Worm (Caenorhabditis elegans) whole organism, late embryonic: Measurements from ENCODE around the gene R01H2.8.

Experiments
- C08G9.2 ChIP-seq: sonication (generic microtip); optimal IDR thresholded peaks from 2 replicates; lab custom pipeline; 2016; ENCODE audit warnings: mild to moderate bottlenecking, missing genetic modification characterization, moderate library complexity, missing compliant biosample characterization
- F13H6.1 ChIP-seq: sonication (generic microtip); optimal IDR thresholded peaks from 2 replicates; lab custom pipeline; 2016; ENCODE audit warnings: missing genetic modification characterization, missing compliant biosample characterization
- K09A11.1 ChIP-seq: sonication (generic microtip); optimal IDR thresholded peaks from 2 replicates; lab custom pipeline; 2017; ENCODE audit warnings: antibody characterized with exemption, mild to moderate bottlenecking, missing genetic modification characterization, missing compliant biosample characterization; ENCODE audit not compliant: insufficient read depth
- T23F11.4 ChIP-seq: fragments of 200-800 bp; sonication (Bioruptor generic); optimal IDR thresholded peaks from 2 replicates; lab custom pipeline; 2018; ENCODE audit warnings: mild to moderate bottlenecking, missing genetic modification characterization, missing compliant biosample characterization
- ceh-14 ChIP-seq: sonication (generic microtip); optimal IDR thresholded peaks from 2 replicates; lab custom pipeline; 2016; ENCODE audit warnings: missing genotype, missing genetic modification characterization, missing compliant biosample characterization
- ceh-18 ChIP-seq: sonication (generic microtip); optimal IDR thresholded peaks from 2 replicates; lab custom pipeline; 2016; ENCODE audit warnings: missing genetic modification characterization, missing compliant biosample characterization
- ceh-19 ChIP-seq: fragments of 200-800 bp; sonication (Bioruptor generic); optimal IDR thresholded peaks from 2 replicates; lab custom pipeline; 2018; ENCODE audit warnings: mild to moderate bottlenecking, missing genetic modification characterization, missing compliant biosample characterization
- ceh-24 ChIP-seq: sonication (generic microtip); optimal IDR thresholded peaks from 2 replicates; lab custom pipeline; 2016; ENCODE audit warnings: mild to moderate bottlenecking, missing genetic modification characterization, missing compliant biosample characterization
- ceh-45 ChIP-seq: fragments of 200-800 bp; sonication (Bioruptor generic); IDR thresholded peaks from 2 replicates; pipeline ENCODE4 v1.3.6; 2022; ENCODE audit warnings: missing genetic modification reagents, missing genetic modification characterization, missing compliant biosample characterization
- ceh-48 ChIP-seq: sonication (generic microtip); optimal IDR thresholded peaks from 2 replicates; lab custom pipeline; 2016; ENCODE audit warnings: missing genetic modification characterization, inconsistent platforms, missing compliant biosample characterization
- ceh-9 ChIP-seq: sonication (generic microtip); optimal IDR thresholded peaks from 2 replicates; lab custom pipeline; 2016; ENCODE audit warnings: mild to moderate bottlenecking, missing genetic modification characterization, inconsistent platforms, missing compliant biosample characterization
- che-1 ChIP-seq: sonication (generic microtip); optimal IDR thresholded peaks from 2 replicates; lab custom pipeline; 2016; ENCODE audit warnings: mild to moderate bottlenecking, missing genetic modification characterization, missing compliant biosample characterization
- dve-1 ChIP-seq: sonication (generic microtip); optimal IDR thresholded peaks from 2 replicates; lab custom pipeline; 2017; ENCODE audit warnings: antibody characterized with exemption, mild to moderate bottlenecking, missing genetic modification characterization, missing compliant biosample characterization
- elt-2 ChIP-seq: sonication (generic microtip); optimal IDR thresholded peaks from 2 replicates; lab custom pipeline; 2016; ENCODE audit warnings: missing genetic modification reagents, missing genetic modification characterization, missing compliant biosample characterization
- ets-4 ChIP-seq: sonication (generic microtip); optimal IDR thresholded peaks from 2 replicates; lab custom pipeline; 2016; ENCODE audit warnings: missing genetic modification characterization, missing compliant biosample characterization
- eyg-1 ChIP-seq: sonication (generic microtip); optimal IDR thresholded peaks from 2 replicates; lab custom pipeline; 2016; ENCODE audit warnings: missing genotype, missing genetic modification characterization, missing compliant biosample characterization
- fax-1 ChIP-seq: sonication (generic microtip); optimal IDR thresholded peaks from 2 replicates; lab custom pipeline; 2016; ENCODE audit warnings: missing genotype, missing genetic modification characterization, missing compliant biosample characterization
- fkh-10 ChIP-seq: fragments of 150-350 bp; optimal IDR thresholded peaks from 2 replicates; lab custom pipeline; 2014; ENCODE audit warnings: missing biosample characterization, missing genetic modification reagents, missing genetic modification characterization
- hlh-13 ChIP-seq: fragments of 200-800 bp; sonication (Bioruptor generic); optimal IDR thresholded peaks from 2 replicates; lab custom pipeline; 2018; ENCODE audit warnings: mild to moderate bottlenecking, missing genetic modification characterization, missing compliant biosample characterization
- hlh-15 ChIP-seq: sonication (generic microtip); optimal IDR thresholded peaks from 2 replicates; lab custom pipeline; 2016; ENCODE audit warnings: missing genetic modification characterization, missing compliant biosample characterization
- hlh-8 ChIP-seq: sonication (generic microtip); optimal IDR thresholded peaks from 2 replicates; lab custom pipeline; 2016; ENCODE audit warnings: missing genotype, missing genetic modification characterization, missing compliant biosample characterization
- lin-11 ChIP-seq: fragments of 200-800 bp; sonication (Bioruptor generic); optimal IDR thresholded peaks from 2 replicates; lab custom pipeline; 2018; ENCODE audit warnings: mild to moderate bottlenecking, missing genetic modification characterization, missing compliant biosample characterization
- mec-3 ChIP-seq: sonication (generic microtip); optimal IDR thresholded peaks from 2 replicates; lab custom pipeline; 2016; ENCODE audit warnings: borderline replicate concordance, missing genetic modification characterization, missing compliant biosample characterization
- nhr-11 ChIP-seq: fragments of 150-350 bp; optimal IDR thresholded peaks from 2 replicates; lab custom pipeline; 2014; ENCODE audit warnings: missing biosample characterization, missing genetic modification characterization
- nhr-232 ChIP-seq: sonication (generic microtip); optimal IDR thresholded peaks from 2 replicates; lab custom pipeline; 2016; ENCODE audit warnings: missing genetic modification characterization, missing compliant biosample characterization
- npax-4 ChIP-seq: sonication (generic microtip); optimal IDR thresholded peaks from 2 replicates; lab custom pipeline; 2016; ENCODE audit warnings: missing genetic modification characterization, missing compliant biosample characterization
- pat-9 ChIP-seq: fragments of 200-800 bp; sonication (Bioruptor generic); optimal IDR thresholded peaks from 2 replicates; lab custom pipeline; 2018; ENCODE audit warnings: mild to moderate bottlenecking, missing genetic modification characterization, moderate library complexity, missing compliant biosample characterization
- pha-2 ChIP-seq: sonication (generic microtip); optimal IDR thresholded peaks from 2 replicates; lab custom pipeline; 2017; ENCODE audit warnings: mild to moderate bottlenecking, missing genetic modification characterization, missing compliant biosample characterization
- pha-4 ChIP-seq: fragments of 150-350 bp; optimal IDR thresholded peaks from 2 replicates; lab custom pipeline; 2018; ENCODE audit warnings: missing biosample characterization, missing genetic modification reagents, missing genetic modification characterization
- pros-1 ChIP-seq: fragments of 150-350 bp; optimal IDR thresholded peaks from 2 replicates; lab custom pipeline; 2014; ENCODE audit warnings: missing biosample characterization, missing genetic modification reagents, missing genetic modification characterization
- sdc-2 ChIP-seq: sonication (generic microtip); optimal IDR thresholded peaks from 2 replicates; lab custom pipeline; 2016; ENCODE audit warnings: missing genotype, missing genetic modification characterization, missing compliant biosample characterization
- sox-2 ChIP-seq: fragments of 200-800 bp; sonication (Bioruptor generic); IDR thresholded peaks from 2 replicates; pipeline ENCODE4 v1.3.6; 2022; ENCODE audit warnings: missing genetic modification reagents, missing genetic modification characterization, missing compliant biosample characterization
- tbx-2 ChIP-seq: sonication (generic microtip); optimal IDR thresholded peaks from 2 replicates; lab custom pipeline; 2016; ENCODE audit warnings: missing genetic modification characterization, missing compliant biosample characterization
- tbx-7 ChIP-seq: sonication (generic microtip); optimal IDR thresholded peaks from 2 replicates; lab custom pipeline; 2016; ENCODE audit warnings: missing genotype, missing genetic modification characterization, missing compliant biosample characterization
- ttx-3 ChIP-seq: sonication (generic microtip); optimal IDR thresholded peaks from 2 replicates; lab custom pipeline; 2016; ENCODE audit warnings: missing genetic modification reagents, missing genetic modification characterization, missing compliant biosample characterization
- unc-3 ChIP-seq, 2 experiments: fragments of 200-800 bp in 1 of 2; sonication (Bioruptor generic) in 1 of 2; sonication (generic microtip) in 1 of 2; conservative IDR thresholded peaks in 1 of 2; optimal IDR thresholded peaks in 1 of 2; 2 replicates each; pipeline versions ENCODE4 v1.3.6 to Lab custom; 2016 to 2022; ENCODE audit warnings: missing compliant biosample characterization in 2 of 2, missing genetic modification characterization in 2 of 2, missing genetic modification reagents in 1 of 2
- unc-42 ChIP-seq: sonication (generic microtip); optimal IDR thresholded peaks from 2 replicates; lab custom pipeline; 2016; ENCODE audit warnings: missing genotype, missing genetic modification characterization, missing compliant biosample characterization
- unc-55 ChIP-seq: sonication (generic microtip); optimal IDR thresholded peaks from 2 replicates; lab custom pipeline; 2017; ENCODE audit warnings: missing biosample characterization, missing genetic modification reagents, missing genetic modification characterization

The R01H2.8 gene

ce11 chrIII:7101814-7102477, 33.1 kb downstream of the R01H2.8 start:
- TF ChIP-seq mec-3 (tag; lab: Kevin White, UChicago) (no peak), dve-1 (tag; lab: Kevin White, UChicago) (no peak), pha-4 (tag; lab: Kevin White, UChicago) (no peak), unc-3 (GFP tag; conservative IDR thresholded peaks at IDR 0.05; lab: Robert Waterston, UW) (no peak), unc-3 (tag; optimal IDR thresholded peaks at IDR 0.05; lab: Kevin White, UChicago) (no peak), pat-9 (no peak), sdc-2 (tag; lab: Kevin White, UChicago) (no peak), eyg-1 (tag; lab: Kevin White, UChicago) (no peak)

- TF ChIP-seq npax-4 (tag; lab: Kevin White, UChicago), result no peak
- TF ChIP-seq sox-2, result no peak
- no peak for TF ChIP-seq C08G9.2
- TF ChIP-seq fkh-10, result no peak
- no peak for TF ChIP-seq mec-3 (tag; lab: Kevin White, UChicago)
- TF ChIP-seq ceh-9, result no peak
- TF ChIP-seq ceh-45 (GFP tag; lab: Robert Waterston, UW), result no peak
- no peak for TF ChIP-seq pha-2 (tag; lab: Kevin White, UChicago)
- no peak for TF ChIP-seq hlh-8 (tag; lab: Kevin White, UChicago)
- TF ChIP-seq hlh-15 (tag; lab: Kevin White, UChicago), result no peak
- no peak for TF ChIP-seq nhr-11 (tag; lab: Kevin White, UChicago)
- no peak for TF ChIP-seq ttx-3 (tag; lab: Kevin White, UChicago)
- TF ChIP-seq, all 69 proteins: peak for 0
These were observed 35.1 kb downstream of the R01H2.8 start, which contains the start of gene cpg-2 for ce11 chrIII:7103940-7104440. Gene cpg-2, minus strand, starts transcription at chrIII:7103990.

- no peak for TF ChIP-seq tbx-2 (tag; lab: Kevin White, UChicago)
- TF ChIP-seq F13H6.1 (tag; lab: Kevin White, UChicago), result no peak
- no peak for TF ChIP-seq K09A11.1 (tag; lab: Kevin White, UChicago)
- no peak for TF ChIP-seq che-1
- TF ChIP-seq fkh-10, result no peak
- TF ChIP-seq ceh-24 (tag; lab: Kevin White, UChicago), result no peak
- no peak for TF ChIP-seq ceh-9
- TF ChIP-seq ets-4 (tag; lab: Kevin White, UChicago), result no peak
- TF ChIP-seq fax-1, result no peak
- TF ChIP-seq ceh-14 (tag; lab: Kevin White, UChicago), result no peak
- no peak for TF ChIP-seq ceh-19 (GFP tag; lab: Kevin White, UChicago)
- TF ChIP-seq, all 69 proteins: peak for 0
These were observed 38.0 kb downstream of the R01H2.8 start for ce11 chrIII:7106854-7107253.

- no peak for TF ChIP-seq lin-11 (tag; lab: Kevin White, UChicago)
- peak; percentile 85 for TF ChIP-seq elt-2
- TF ChIP-seq, all 69 proteins: peak for 1
These were observed 39.1 kb downstream of the R01H2.8 start, which contains the start of gene odd-1 for ce11 chrIII:7107965-7108364. Gene odd-1, plus strand, starts transcription at chrIII:7108313.

ce11 chrIII:7111793-7112192, 42.9 kb downstream of the R01H2.8 start, which contains the start of gene B0280.7:
Gene B0280.7, minus strand, starts transcription at chrIII:7111893.
- TF ChIP-seq npax-4 (tag; lab: Kevin White, UChicago) (no peak), tbx-7 (tag; lab: Kevin White, UChicago) (no peak), sdc-2 (tag; lab: Kevin White, UChicago) (no peak), ttx-3 (tag; lab: Kevin White, UChicago) (no peak), pat-9 (no peak), ceh-48 (no peak), unc-55 (GFP tag; lab: Kevin White, UChicago) (no peak), T23F11.4 (GFP tag; lab: Kevin White, UChicago) (no peak), unc-42 (tag; lab: Kevin White, UChicago) (no peak), ceh-18 (tag; lab: Kevin White, UChicago) (no peak), hlh-13 (GFP tag; lab: Kevin White, UChicago) (no peak), dve-1 (tag; lab: Kevin White, UChicago) (no peak), eyg-1 (tag; lab: Kevin White, UChicago) (no peak), nhr-232 (tag; lab: Kevin White, UChicago) (no peak), pros-1 (no peak)
